Fruit fly (Drosophila melanogaster) S2 (cell line): ENCODE results near the gene CG33062.
"Not testable (repeated sequence)": the region's sequence is repeated elsewhere in the genome, so short reads cannot be mapped to it uniquely, and the experiment has no call there.

Experiments
- CG8478 ChIP-seq: fragments of >200 bp; optimal IDR thresholded peaks from 2 replicates; lab custom pipeline; 2018
- CTCF ChIP-seq, 2 experiments: fragments of >200 bp; optimal IDR thresholded peaks; 2 replicates each; lab custom pipeline; 2018

Gene CG33062

dm6 chr3L:19446394-19447349, at the start of gene CG33062, which contains the start of gene Chd3:
CG33062 (minus strand) TSS chr3L:19446444.
Chd3 (plus strand) TSS chr3L:19447173.
- no peak for TF ChIP-seq CG8478

- TF ChIP-seq CTCF (optimal IDR thresholded peaks at IDR 0.05; lab: Kevin White, UChicago) (no peak), CG8478 (no peak)
Measured at dm6 chr3L:19494954-19495353, 48.7 kb upstream of the CG33062 start.

dm6 chr3L:19487260-19487659, 41.0 kb upstream of the CG33062 start, which contains the start of gene CG32212:
CG32212 (plus strand) TSS chr3L:19487560.
- TF ChIP-seq CG8478; CTCF (optimal IDR thresholded peaks at IDR 0.05; lab: Kevin White, UChicago): not testable (repeated sequence)

dm6 chr3L:19486398-19486797, 40.2 kb upstream of the CG33062 start, which contains the start of gene brv1:
brv1 (minus strand) TSS chr3L:19486498.
- TF ChIP-seq CTCF (optimal IDR thresholded peaks at IDR 0.05; lab: Kevin White, UChicago) (no peak), CG8478 (no peak)

dm6 chr3L:19483007-19483406, 36.8 kb upstream of the CG33062 start:
- TF ChIP-seq CTCF (optimal IDR thresholded peaks at IDR 0.05; lab: Kevin White, UChicago), result no peak

dm6 chr3L:19482014-19482413, 35.8 kb upstream of the CG33062 start:
- TF ChIP-seq CTCF (optimal IDR thresholded peaks at IDR 0.05; lab: Kevin White, UChicago), result no peak
- no peak for TF ChIP-seq CG8478

dm6 chr3L:19481209-19481608, 35.0 kb upstream of the CG33062 start:
- TF ChIP-seq CTCF (optimal IDR thresholded peaks at IDR 0.05; lab: Kevin White, UChicago), result no peak
- no peak for TF ChIP-seq CG8478

dm6 chr3L:19475478-19475877, 29.2 kb upstream of the CG33062 start, which contains the start of the genes CG18294 and CG32213:
CG18294 (minus strand) TSS chr3L:19475578.
CG32213 (plus strand) TSS chr3L:19475839.
- TF ChIP-seq CG8478; CTCF (optimal IDR thresholded peaks at IDR 0.05; lab: Kevin White, UChicago): not testable (repeated sequence)

dm6 chr3L:19472128-19472527, 25.9 kb upstream of the CG33062 start, which contains the start of the genes 825-Oak and CG12519:
825-Oak (minus strand) TSS chr3L:19472228.
CG12519 (plus strand) TSS chr3L:19472491.
- not testable (repeated sequence) for TF ChIP-seq CTCF (optimal IDR thresholded peaks at IDR 0.05; lab: Kevin White, UChicago); CG8478

dm6 chr3L:19466979-19467378, 20.7 kb upstream of the CG33062 start, which contains the start of the genes CG14096 and CG32214:
CG14096 (minus strand) TSS chr3L:19467079.
CG32214 (plus strand) TSS chr3L:19467346.
- TF ChIP-seq CTCF (optimal IDR thresholded peaks at IDR 0.05; lab: Kevin White, UChicago); CG8478: not testable (repeated sequence)

- TF ChIP-seq CG8478 (no peak), CTCF (optimal IDR thresholded peaks at IDR 0.05; lab: Kevin White, UChicago) (no peak)
Measured at dm6 chr3L:19464659-19465058, 18.4 kb upstream of the CG33062 start, which contains the start of gene CG14095. CG14095 (minus strand) TSS chr3L:19464759.

dm6 chr3L:19444092-19444491, 2.2 kb downstream of the CG33062 start:
- no peak for TF ChIP-seq CTCF (optimal IDR thresholded peaks at IDR 0.05; lab: Kevin White, UChicago)
- TF ChIP-seq CG8478, result no peak

- TF ChIP-seq CG8478 (no peak), CTCF (optimal IDR thresholded peaks at IDR 0.05; lab: Kevin White, UChicago) (no peak)
Measured at dm6 chr3L:19442239-19442638, 4.0 kb downstream of the CG33062 start.

dm6 chr3L:19412812-19413211, 33.4 kb downstream of the CG33062 start, which contains the start of gene CG32206:
CG32206 (minus strand) TSS chr3L:19412912.
- no peak for TF ChIP-seq CG8478
